Fruit fly (Drosophila melanogaster): ENCODE results near the gene CG7694.

CG7694 gene

dm6 chr3R:18616007-18616406, 43.1 kb downstream of the CG7694 start:
- TF ChIP-seq CG13204 (GFP tag; optimal IDR thresholded peaks at IDR 0.05), result no peak
- TF ChIP-seq CG8159 (tag; optimal IDR thresholded peaks at IDR 0.05), result no peak
- TF ChIP-seq Snoo (tag; optimal IDR thresholded peaks at IDR 0.05), result no peak
- TF ChIP-seq D1 (tag; optimal IDR thresholded peaks at IDR 0.05), result no peak
- TF ChIP-seq CG14655 (GFP tag; optimal IDR thresholded peaks at IDR 0.05), result peak; percentile 59
- no peak for TF ChIP-seq EcR (GFP tag; optimal IDR thresholded peaks at IDR 0.05)
- TF ChIP-seq CG10348 (GFP tag; IDR thresholded peaks at IDR 0.05), result no peak
- no peak for TF ChIP-seq CG9948 (tag; optimal IDR thresholded peaks at IDR 0.05)
- peak; percentile 39 for TF ChIP-seq CG8301 (tag; optimal IDR thresholded peaks at IDR 0.05)
- TF ChIP-seq Ets98B (GFP tag; IDR thresholded peaks at IDR 0.05), result no peak; the same call in 1 of the 2 replicates
- no peak for TF ChIP-seq Pif1B (GFP tag; optimal IDR thresholded peaks at IDR 0.05)
- no peak for TF ChIP-seq CG17806 (tag; optimal IDR thresholded peaks at IDR 0.05)
- TF ChIP-seq CG32121 (GFP tag; IDR thresholded peaks at IDR 0.05), result 0 out of 2 replicates have a peak, but pooled peaks have one; percentile 17
- no peak for TF ChIP-seq CG4496 (GFP tag; IDR thresholded peaks at IDR 0.05)
- TF ChIP-seq rn (GFP tag; IDR thresholded peaks at IDR 0.05), result no peak
- no peak for TF ChIP-seq Pif1A (GFP tag; optimal IDR thresholded peaks at IDR 0.05)

- TF ChIP-seq CG12605 (GFP tag; IDR thresholded peaks at IDR 0.05) (no peak), Pif1B (GFP tag; optimal IDR thresholded peaks at IDR 0.05) (no peak), fd96Ca (GFP tag; IDR thresholded peaks at IDR 0.05) (no peak), Pif1A (GFP tag; optimal IDR thresholded peaks at IDR 0.05) (no peak), CG8301 (tag; optimal IDR thresholded peaks at IDR 0.05) (no peak), CG14655 (GFP tag; optimal IDR thresholded peaks at IDR 0.05) (no peak), CG4496 (GFP tag; IDR thresholded peaks at IDR 0.05) (no peak), Snoo (tag; optimal IDR thresholded peaks at IDR 0.05) (no peak), gl (tag; optimal IDR thresholded peaks at IDR 0.05) (no peak), CG13204 (GFP tag; optimal IDR thresholded peaks at IDR 0.05) (no peak), Ets98B (GFP tag; IDR thresholded peaks at IDR 0.05) (no peak), CG32121 (GFP tag; IDR thresholded peaks at IDR 0.05) (no peak), rn (GFP tag; IDR thresholded peaks at IDR 0.05) (no peak), CG34367 (tag; optimal IDR thresholded peaks at IDR 0.05) (no peak)
Measured at dm6 chr3R:18617411-18617810, 44.5 kb downstream of the CG7694 start, which contains the start of gene CG7695. TSS of gene CG7695 (minus strand) at chr3R:18617511.

- TF ChIP-seq CG8301 (tag; optimal IDR thresholded peaks at IDR 0.05) (peak; percentile 25), CG8159 (tag; optimal IDR thresholded peaks at IDR 0.05) (no peak), Pif1A (GFP tag; optimal IDR thresholded peaks at IDR 0.05) (peak; percentile 2), CG14655 (GFP tag; optimal IDR thresholded peaks at IDR 0.05) (peak; percentile 39)
Measured at dm6 chr3R:18619451-18619942, 46.6 kb downstream of the CG7694 start.

- TF ChIP-seq D1 (tag; optimal IDR thresholded peaks at IDR 0.05) (no peak), Ets98B (GFP tag; IDR thresholded peaks at IDR 0.05) (peak; percentile 28; the same call in 1 of the 2 replicates), Snoo (tag; optimal IDR thresholded peaks at IDR 0.05) (peak; percentile 26), CG32121 (GFP tag; IDR thresholded peaks at IDR 0.05) (no peak), CG12605 (GFP tag; IDR thresholded peaks at IDR 0.05) (no peak), CG10348 (GFP tag; IDR thresholded peaks at IDR 0.05) (no peak), Pif1A (GFP tag; optimal IDR thresholded peaks at IDR 0.05) (no peak), CG4496 (GFP tag; IDR thresholded peaks at IDR 0.05) (peak; percentile 58), Pif1B (GFP tag; optimal IDR thresholded peaks at IDR 0.05) (no peak)
Measured at dm6 chr3R:18621230-18621629, 48.3 kb downstream of the CG7694 start, which contains the start of gene CG14304. TSS of gene CG14304 (minus strand) at chr3R:18621327.

dm6 chr3R:18624541-18624940, 51.6 kb downstream of the CG7694 start:
- TF ChIP-seq Ets98B (GFP tag; IDR thresholded peaks at IDR 0.05) (peak; percentile 70), CG12605 (GFP tag; IDR thresholded peaks at IDR 0.05) (peak; percentile 59; the same call in 1 of the 2 replicates), CG32121 (GFP tag; IDR thresholded peaks at IDR 0.05) (peak; percentile 70; the same call in 1 of the 2 replicates), EcR (GFP tag; optimal IDR thresholded peaks at IDR 0.05) (no peak), CG15710 (tag; optimal IDR thresholded peaks at IDR 0.05) (no peak), CG17806 (tag; optimal IDR thresholded peaks at IDR 0.05) (peak; percentile 13), gl (tag; optimal IDR thresholded peaks at IDR 0.05) (no peak), Pif1A (GFP tag; optimal IDR thresholded peaks at IDR 0.05) (peak; percentile 70), rn (GFP tag; IDR thresholded peaks at IDR 0.05) (no peak), Snoo (tag; optimal IDR thresholded peaks at IDR 0.05) (no peak), CG10348 (GFP tag; IDR thresholded peaks at IDR 0.05) (no peak), CG9948 (tag; optimal IDR thresholded peaks at IDR 0.05) (peak; percentile 19), CG8301 (tag; optimal IDR thresholded peaks at IDR 0.05) (peak; percentile 53), D1 (tag; optimal IDR thresholded peaks at IDR 0.05) (no peak), CG13204 (GFP tag; optimal IDR thresholded peaks at IDR 0.05) (no peak), CG8159 (tag; optimal IDR thresholded peaks at IDR 0.05) (no peak), fd96Ca (GFP tag; IDR thresholded peaks at IDR 0.05) (peak; percentile 66; the same call in 2 of the 3 replicates), CG4496 (GFP tag; IDR thresholded peaks at IDR 0.05) (peak; percentile 73), CG14655 (GFP tag; optimal IDR thresholded peaks at IDR 0.05) (peak; percentile 60), Pif1B (GFP tag; optimal IDR thresholded peaks at IDR 0.05) (peak; percentile 5), CG34367 (tag; optimal IDR thresholded peaks at IDR 0.05) (no peak)

- TF ChIP-seq Snoo (tag; optimal IDR thresholded peaks at IDR 0.05) (no peak), CG13204 (GFP tag; optimal IDR thresholded peaks at IDR 0.05) (no peak), Pif1B (GFP tag; optimal IDR thresholded peaks at IDR 0.05) (no peak), Pif1A (GFP tag; optimal IDR thresholded peaks at IDR 0.05) (no peak), CG17806 (tag; optimal IDR thresholded peaks at IDR 0.05) (no peak), Ets98B (GFP tag; IDR thresholded peaks at IDR 0.05) (peak; percentile 5; the same call in 1 of the 2 replicates), CG8301 (tag; optimal IDR thresholded peaks at IDR 0.05) (no peak), CG15710 (tag; optimal IDR thresholded peaks at IDR 0.05) (no peak), CG4496 (GFP tag; IDR thresholded peaks at IDR 0.05) (peak; percentile 70; the same call in 2 of the 3 replicates), CG34367 (tag; optimal IDR thresholded peaks at IDR 0.05) (no peak), gl (tag; optimal IDR thresholded peaks at IDR 0.05) (no peak), CG14655 (GFP tag; optimal IDR thresholded peaks at IDR 0.05) (no peak), EcR (GFP tag; optimal IDR thresholded peaks at IDR 0.05) (peak; percentile 52), rn (GFP tag; IDR thresholded peaks at IDR 0.05) (no peak), CG32121 (GFP tag; IDR thresholded peaks at IDR 0.05) (0 out of 2 replicates have a peak, but pooled peaks have one; percentile 32), fd96Ca (GFP tag; IDR thresholded peaks at IDR 0.05) (peak; percentile 56; the same call in 1 of the 3 replicates), CG8159 (tag; optimal IDR thresholded peaks at IDR 0.05) (no peak)
Measured at dm6 chr3R:18628311-18628811, 55.5 kb downstream of the CG7694 start.

Data from whole organism, pupa.